Worm (Caenorhabditis elegans) whole organism, L4 larva: ENCODE results near the gene sdz-5.

Experiments
- ceh-28 ChIP-seq: fragments of 150-350 bp; optimal IDR thresholded peaks from 2 replicates; lab custom pipeline; 2014; ENCODE audit warnings: missing biosample characterization, missing genetic modification reagents, missing genetic modification characterization
- lin-13 ChIP-seq: fragments of 150-350 bp; optimal IDR thresholded peaks from 2 replicates; lab custom pipeline; 2014; ENCODE audit warnings: missing biosample characterization, missing genetic modification reagents, missing genetic modification characterization
- rbr-2 ChIP-seq: sonication (generic microtip); optimal IDR thresholded peaks from 2 replicates; lab custom pipeline; 2016; ENCODE audit warnings: missing genotype, missing genetic modification characterization, missing compliant biosample characterization
- unc-62 ChIP-seq, 3 experiments: fragments of 150-350 bp in 1 of 3; sonication (generic microtip); optimal IDR thresholded peaks in 2 of 3; peaks in 1 of 3; 1 replicate in 1 of 3; 2 replicates in 2 of 3; lab custom pipeline; 2014 to 2017; ENCODE audit warnings: missing biosample characterization in 3 of 3, missing genetic modification characterization in 3 of 3, missing genetic modification reagents in 3 of 3, missing genotype in 1 of 3
- vab-7 ChIP-seq: fragments of 200-800 bp; sonication (Bioruptor generic); IDR thresholded peaks from 2 replicates; pipeline ENCODE4 v1.3.6; 2022; ENCODE audit warnings: missing genetic modification reagents, missing genetic modification characterization, missing compliant biosample characterization

- TF ChIP-seq vab-7 (GFP tag; lab: Robert Waterston, UW) (no peak), rbr-2 (tag; lab: Kevin White, UChicago) (no peak), unc-62 (GFP tag; optimal IDR thresholded peaks at IDR 0.05 in 1 of 2; lab: Kevin White, UChicago) (no peak), unc-62 (tag; optimal IDR thresholded peaks at IDR 0.05; lab: Kevin White, UChicago) (no peak), ceh-28 (tag; lab: Kevin White, UChicago) (no peak), lin-13 (peak; percentile 2)
These were observed 32.8 kb upstream of the sdz-5 start for ce11 chrII:2975561-2976230.
